Worm (Caenorhabditis elegans) whole organism, L4 larva: ENCODE results near the gene pptr-1.

Experiments used
- D1046.2 ChIP-seq: fragments of 200-800 bp; sonication (Bioruptor generic); IDR thresholded peaks from 2 replicates; pipeline ENCODE4 v1.3.6; 2022; ENCODE audit warnings: missing genetic modification characterization, missing compliant biosample characterization
- lin-13 ChIP-seq: fragments of 150-350 bp; optimal IDR thresholded peaks from 2 replicates; lab custom pipeline; 2014; ENCODE audit warnings: missing biosample characterization, missing genetic modification reagents, missing genetic modification characterization
- lin-39 ChIP-seq: fragments of 150-350 bp; optimal IDR thresholded peaks from 2 replicates; lab custom pipeline; 2014; ENCODE audit warnings: missing biosample characterization, missing genetic modification reagents, missing genetic modification characterization
- mep-1 ChIP-seq: fragments of 150-350 bp; sonication (generic microtip); optimal IDR thresholded peaks from 3 replicates; lab custom pipeline; 2014; ENCODE audit warnings: missing biosample characterization, missing genetic modification characterization
- nhr-25 ChIP-seq: sonication (generic microtip); optimal IDR thresholded peaks from 2 replicates; lab custom pipeline; 2017; ENCODE audit warnings: missing genetic modification characterization, mild to moderate bottlenecking, missing compliant biosample characterization, antibody characterized with exemption, moderate library complexity, borderline replicate concordance; ENCODE audit not compliant: insufficient read depth
- nhr-6 ChIP-seq: fragments of 150-350 bp; optimal IDR thresholded peaks from 2 replicates; lab custom pipeline; 2014; ENCODE audit warnings: missing biosample characterization, missing genetic modification characterization
- nhr-77 ChIP-seq: fragments of 150-350 bp; optimal IDR thresholded peaks from 2 replicates; lab custom pipeline; 2014; ENCODE audit warnings: missing biosample characterization, missing genetic modification characterization
- pha-4 ChIP-seq, 2 experiments: fragments of 150-350 bp in 1 of 2; fragments of 200-800 bp in 1 of 2; sonication (Bioruptor generic) in 1 of 2; IDR thresholded peaks in 1 of 2; optimal IDR thresholded peaks in 1 of 2; 2 replicates each; pipeline versions ENCODE4 v1.3.6 to Lab custom; 2014 to 2022; ENCODE audit warnings: missing genetic modification characterization in 2 of 2, missing genetic modification reagents in 2 of 2, missing biosample characterization in 1 of 2, missing compliant biosample characterization in 1 of 2

DNA sequence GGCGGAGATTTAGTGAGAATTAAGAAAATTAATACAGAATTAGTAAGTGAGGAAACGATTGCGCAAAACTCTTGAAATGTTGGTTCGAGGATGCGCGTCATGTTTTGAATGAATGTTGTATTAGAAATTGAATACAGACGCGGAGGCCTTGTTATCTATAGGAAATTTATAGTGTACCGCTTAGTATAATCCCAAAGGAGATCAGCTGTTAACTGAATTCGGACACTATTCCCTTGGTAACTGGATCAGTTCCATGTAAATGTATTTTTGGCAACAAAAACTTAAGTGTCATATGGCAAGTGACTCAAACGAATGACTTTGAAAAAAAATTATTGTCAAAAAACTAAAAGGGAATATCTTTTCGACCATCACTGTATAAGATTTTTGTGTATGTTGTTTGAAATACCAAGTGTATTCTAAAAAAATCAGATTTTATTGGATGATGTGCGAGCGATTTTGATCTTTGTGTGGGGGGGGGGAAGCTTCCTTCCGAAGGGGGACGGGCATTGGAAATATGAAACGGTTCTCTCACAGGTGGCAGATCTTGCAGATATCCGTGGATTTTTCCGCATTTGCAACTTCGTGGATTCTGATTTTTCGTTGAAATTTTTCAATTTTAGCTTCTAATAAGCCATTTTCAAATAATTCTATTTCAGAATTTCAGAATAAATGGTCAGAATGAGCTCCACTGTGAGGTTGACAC lies 10.8 kb upstream of the pptr-1 start, which contains the start of the genes W08G11.5 and W08G11.1:
- TF ChIP-seq nhr-77 (no peak), nhr-25 (tag; lab: Kevin White, UChicago) (no peak), D1046.2 (GFP tag; lab: Robert Waterston, UW) (no peak), pha-4 (GFP tag; IDR thresholded peaks at IDR 0.05; lab: Robert Waterston, UW) (no peak), pha-4 (tag; optimal IDR thresholded peaks at IDR 0.05; lab: Kevin White, UChicago) (no peak), lin-13 (GFP tag; lab: Kevin White, UChicago) (no peak), lin-39 (tag; lab: Kevin White, UChicago) (no peak), nhr-6 (tag; lab: Kevin White, UChicago) (no peak), mep-1 (tag; lab: Kevin White, UChicago) (no peak)
